Worm (Caenorhabditis elegans) whole organism, L4 larva: Measurements from ENCODE around the gene R10E11.9.

Experiments used
- F10B5.3 ChIP-seq: sonication (generic microtip); optimal IDR thresholded peaks from 2 replicates; lab custom pipeline; 2016; ENCODE audit warnings: mild to moderate bottlenecking, missing genetic modification characterization, missing compliant biosample characterization
- F49E8.2 ChIP-seq: sonication (generic microtip); optimal IDR thresholded peaks from 2 replicates; lab custom pipeline; 2016; ENCODE audit warnings: missing compliant biosample characterization, mild to moderate bottlenecking, missing genetic modification characterization, borderline replicate concordance
- T20F7.1 ChIP-seq: fragments of 200-800 bp; sonication (Bioruptor generic); optimal IDR thresholded peaks from 2 replicates; lab custom pipeline; 2018; ENCODE audit warnings: mild to moderate bottlenecking, missing genetic modification characterization, missing compliant biosample characterization
- Y48G9A.11 ChIP-seq: fragments of 200-800 bp; sonication (Bioruptor generic); IDR thresholded peaks from 2 replicates; pipeline ENCODE4 v1.3.6; 2022; ENCODE audit warnings: missing genetic modification reagents, missing genetic modification characterization, missing compliant biosample characterization
- Y75B8A.6 ChIP-seq: fragments of 200-800 bp; sonication (Bioruptor generic); IDR thresholded peaks from 2 replicates; pipeline ENCODE4 v1.3.6; 2022; ENCODE audit warnings: missing genetic modification reagents, missing genetic modification characterization, missing compliant biosample characterization
- aha-1 ChIP-seq: fragments of 150-350 bp; peaks from one replicate; lab custom pipeline; 2014; ENCODE audit warnings: missing biosample characterization, missing genetic modification characterization
- aly-2 ChIP-seq: sonication (generic microtip); optimal IDR thresholded peaks from 2 replicates; lab custom pipeline; 2018; ENCODE audit warnings: missing biosample characterization, missing genetic modification characterization
- attf-4 ChIP-seq: sonication (generic microtip); optimal IDR thresholded peaks from 3 replicates; lab custom pipeline; 2017; ENCODE audit warnings: missing biosample characterization, missing genetic modification characterization
- ceh-32 ChIP-seq: sonication (generic microtip); optimal IDR thresholded peaks from 2 replicates; lab custom pipeline; 2016; ENCODE audit warnings: mild to moderate bottlenecking, missing genetic modification characterization, missing compliant biosample characterization; ENCODE audit not compliant: poor library complexity
- ceh-44 ChIP-seq: fragments of 200-800 bp; sonication (Bioruptor generic); IDR thresholded peaks from 2 replicates; pipeline ENCODE4 v1.3.6; 2022; ENCODE audit warnings: missing genetic modification reagents, missing genetic modification characterization, missing compliant biosample characterization
- ceh-82 ChIP-seq: sonication (generic microtip); optimal IDR thresholded peaks from 2 replicates; lab custom pipeline; 2017; ENCODE audit warnings: missing biosample characterization, missing genetic modification characterization
- ces-1 ChIP-seq: fragments of 150-350 bp; sonication (generic microtip); optimal IDR thresholded peaks from 4 replicates; lab custom pipeline; 2014; ENCODE audit warnings: missing biosample characterization, missing genetic modification reagents, missing genetic modification characterization
- daf-12 ChIP-seq: fragments of 150-350 bp; optimal IDR thresholded peaks from 2 replicates; lab custom pipeline; 2014; ENCODE audit warnings: missing biosample characterization, missing genetic modification reagents, missing genetic modification characterization
- daf-16 ChIP-seq, 3 experiments: sonication (generic microtip); optimal IDR thresholded peaks; 2 replicates each; lab custom pipeline; 2016 to 2017; ENCODE audit warnings: missing genetic modification characterization in 3 of 3, missing genetic modification reagents in 3 of 3, mild to moderate bottlenecking in 2 of 3, missing compliant biosample characterization in 2 of 3, missing biosample characterization in 1 of 3, moderate library complexity in 1 of 3
- daf-19 ChIP-seq: fragments of 200-800 bp; sonication (Bioruptor generic); conservative IDR thresholded peaks from 2 replicates; pipeline ENCODE4 v1.3.6; 2022; ENCODE audit warnings: missing genetic modification characterization, missing compliant biosample characterization
- dmd-8 ChIP-seq: fragments of 200-800 bp; sonication (Bioruptor generic); IDR thresholded peaks from 2 replicates; pipeline ENCODE4 v1.3.6; 2022; ENCODE audit warnings: missing genetic modification characterization, missing compliant biosample characterization
- egl-27 ChIP-seq: sonication (generic microtip); optimal IDR thresholded peaks from 3 replicates; lab custom pipeline; 2017; ENCODE audit warnings: missing biosample characterization, missing genetic modification reagents, missing genetic modification characterization
- fkh-10 ChIP-seq: fragments of 150-350 bp; optimal IDR thresholded peaks from 2 replicates; lab custom pipeline; 2014; ENCODE audit warnings: missing biosample characterization, missing genetic modification reagents, missing genetic modification characterization
- fos-1 ChIP-seq: fragments of 150-350 bp; optimal IDR thresholded peaks from 2 replicates; lab custom pipeline; 2014; ENCODE audit warnings: missing biosample characterization, missing genetic modification characterization
- gei-8 ChIP-seq: fragments of 200-800 bp; sonication (Bioruptor generic); optimal IDR thresholded peaks from 2 replicates; lab custom pipeline; 2018; ENCODE audit warnings: mild to moderate bottlenecking, missing genetic modification characterization, missing compliant biosample characterization
- hif-1 ChIP-seq, 2 experiments: sonication (generic microtip); optimal IDR thresholded peaks; 2 replicates each; lab custom pipeline; 2016 to 2017; ENCODE audit warnings: missing compliant biosample characterization in 2 of 2, missing genetic modification characterization in 2 of 2, missing genetic modification reagents in 2 of 2, missing genotype in 2 of 2, mild to moderate bottlenecking in 1 of 2
- hlh-11 ChIP-seq: fragments of 200-800 bp; sonication (Bioruptor generic); optimal IDR thresholded peaks from 2 replicates; lab custom pipeline; 2018; ENCODE audit warnings: mild to moderate bottlenecking, missing genetic modification characterization, missing compliant biosample characterization
- hmg-1.1 ChIP-seq: fragments of 200-800 bp; sonication (Bioruptor generic); IDR thresholded peaks from 2 replicates; pipeline ENCODE4 v1.3.6; 2022; ENCODE audit warnings: missing genetic modification reagents, missing genetic modification characterization, missing compliant biosample characterization
- lin-38 ChIP-seq: fragments of 200-800 bp; sonication (Bioruptor generic); IDR thresholded peaks from 2 replicates; pipeline ENCODE4 v1.3.6; 2022; ENCODE audit warnings: missing genetic modification reagents, missing genetic modification characterization, missing compliant biosample characterization
- lin-39 ChIP-seq: fragments of 150-350 bp; optimal IDR thresholded peaks from 2 replicates; lab custom pipeline; 2014; ENCODE audit warnings: missing biosample characterization, missing genetic modification reagents, missing genetic modification characterization
- lsy-2 ChIP-seq, 2 experiments: fragments of 150-350 bp in 1 of 2; sonication (generic microtip) in 1 of 2; optimal IDR thresholded peaks; 2 replicates each; lab custom pipeline; 2014 to 2017; ENCODE audit warnings: missing biosample characterization in 2 of 2, missing genetic modification characterization in 2 of 2
- madf-5 ChIP-seq, 2 experiments: fragments of 200-800 bp; sonication (Bioruptor generic); IDR thresholded peaks; 2 replicates each; pipeline ENCODE4 v1.3.6; 2022; ENCODE audit warnings: missing compliant biosample characterization in 2 of 2, missing genetic modification characterization in 2 of 2
- mes-2 ChIP-seq: sonication (generic microtip); optimal IDR thresholded peaks from 2 replicates; lab custom pipeline; 2016; ENCODE audit warnings: missing genotype, mild to moderate bottlenecking, missing genetic modification characterization, missing compliant biosample characterization; ENCODE audit not compliant: poor library complexity, severe bottlenecking
- mxl-3 ChIP-seq: fragments of 200-800 bp; sonication (Bioruptor generic); optimal IDR thresholded peaks from 2 replicates; lab custom pipeline; 2018; ENCODE audit warnings: mild to moderate bottlenecking, missing genetic modification characterization, missing compliant biosample characterization
- nhr-76 ChIP-seq: fragments of 150-350 bp; optimal IDR thresholded peaks from 2 replicates; lab custom pipeline; 2014; ENCODE audit warnings: missing biosample characterization, missing genetic modification characterization
- nhr-77 ChIP-seq: fragments of 150-350 bp; optimal IDR thresholded peaks from 2 replicates; lab custom pipeline; 2014; ENCODE audit warnings: missing biosample characterization, missing genetic modification characterization
- php-3 ChIP-seq: fragments of 200-800 bp; sonication (Bioruptor generic); IDR thresholded peaks from 2 replicates; pipeline ENCODE4 v1.3.6; 2022; ENCODE audit warnings: missing genetic modification reagents, missing genetic modification characterization, missing compliant biosample characterization
- pqm-1 ChIP-seq: sonication (generic microtip); optimal IDR thresholded peaks from 2 replicates; lab custom pipeline; 2017; ENCODE audit warnings: missing biosample characterization, missing genetic modification characterization
- set-16 ChIP-seq: fragments of 200-800 bp; sonication (Bioruptor generic); IDR thresholded peaks from 2 replicates; pipeline ENCODE4 v1.3.6; 2022; ENCODE audit warnings: missing genetic modification reagents, missing genetic modification characterization, missing compliant biosample characterization
- spr-3 ChIP-seq: fragments of 200-800 bp; sonication (Bioruptor generic); optimal IDR thresholded peaks from 2 replicates; lab custom pipeline; 2018; ENCODE audit warnings: mild to moderate bottlenecking, missing genetic modification characterization, missing compliant biosample characterization
- tra-1 ChIP-seq: fragments of 200-800 bp; sonication (Bioruptor generic); IDR thresholded peaks from 2 replicates; pipeline ENCODE4 v1.3.6; 2022; ENCODE audit warnings: missing genetic modification reagents, missing genetic modification characterization, missing compliant biosample characterization
- unc-62 ChIP-seq, 3 experiments: fragments of 150-350 bp in 1 of 3; sonication (generic microtip); optimal IDR thresholded peaks in 2 of 3; peaks in 1 of 3; 1 replicate in 1 of 3; 2 replicates in 2 of 3; lab custom pipeline; 2014 to 2017; ENCODE audit warnings: missing biosample characterization in 3 of 3, missing genetic modification characterization in 3 of 3, missing genetic modification reagents in 3 of 3, missing genotype in 1 of 3
- zag-1 ChIP-seq: fragments of 150-350 bp; optimal IDR thresholded peaks from 2 replicates; lab custom pipeline; 2014; ENCODE audit warnings: missing biosample characterization, missing genetic modification characterization
- ztf-7 ChIP-seq: fragments of 150-350 bp; optimal IDR thresholded peaks from 2 replicates; lab custom pipeline; 2014; ENCODE audit warnings: missing biosample characterization, missing genetic modification characterization

Gene R10E11.9

ce11 chrIII:9804997-9805610 is 11.7 kb upstream of the R10E11.9 start, which contains the start of gene riok-3 (continued):
- TF ChIP-seq gei-8 (GFP tag; lab: Kevin White, UChicago), result peak; percentile 18
- TF ChIP-seq php-3, result peak; percentile 55; the same call in 1 of the 2 replicates
- TF ChIP-seq hlh-11, result peak; percentile 1
- TF ChIP-seq F10B5.3 (tag; lab: Kevin White, UChicago), result no peak
- TF ChIP-seq attf-4 (tag; lab: Kevin White, UChicago), result no peak
- TF ChIP-seq nhr-77 (tag; lab: Kevin White, UChicago), result peak; percentile 39
- no peak for TF ChIP-seq madf-5 (GFP tag; IDR thresholded peaks at IDR 0.05; lab: Robert Waterston, UW)
- TF ChIP-seq, all 104 proteins: peak for 16

- TF ChIP-seq daf-16 (GFP tag; optimal IDR thresholded peaks at IDR 0.05; lab: Kevin White, UChicago) (no peak), daf-16 (tag; optimal IDR thresholded peaks at IDR 0.05; lab: Kevin White, UChicago) (no peak), mxl-3 (GFP tag; lab: Kevin White, UChicago) (no peak), attf-4 (tag; lab: Kevin White, UChicago) (no peak), spr-3 (GFP tag; lab: Kevin White, UChicago) (no peak), nhr-76 (tag; lab: Kevin White, UChicago) (no peak), tra-1 (GFP tag; lab: Robert Waterston, UW) (no peak), ceh-32 (tag; lab: Kevin White, UChicago) (no peak), madf-5 (GFP tag; IDR thresholded peaks at IDR 0.05; lab: Robert Waterston, UW) (no peak), daf-19 (GFP tag; lab: Robert Waterston, UW) (no peak), dmd-8 (GFP tag; lab: Robert Waterston, UW) (no peak), hlh-11 (no peak), T20F7.1 (GFP tag; lab: Kevin White, UChicago) (no peak), set-16 (GFP tag; lab: Robert Waterston, UW) (no peak), zag-1 (tag; lab: Kevin White, UChicago) (no peak), unc-62 (GFP tag; optimal IDR thresholded peaks at IDR 0.05 in 1 of 2; lab: Kevin White, UChicago) (no peak), unc-62 (tag; optimal IDR thresholded peaks at IDR 0.05; lab: Kevin White, UChicago) (no peak)
These were observed 8.6 kb upstream of the R10E11.9 start for ce11 chrIII:9802045-9802444.

ce11 chrIII:9798478-9799157 is 5.2 kb upstream of the R10E11.9 start, which contains the start of gene ZK632.2:
Gene ZK632.2, plus strand, starts transcription at chrIII:9799107.
- no peak for TF ChIP-seq lin-39 (tag; lab: Kevin White, UChicago)
- no peak for TF ChIP-seq unc-62 (GFP tag; optimal IDR thresholded peaks at IDR 0.05 in 1 of 2; lab: Kevin White, UChicago)
- no peak for TF ChIP-seq unc-62 (tag; optimal IDR thresholded peaks at IDR 0.05; lab: Kevin White, UChicago)
- TF ChIP-seq fkh-10 (GFP tag; lab: Kevin White, UChicago), result no peak
- TF ChIP-seq Y48G9A.11, result no peak
- TF ChIP-seq dmd-8 (GFP tag; lab: Robert Waterston, UW), result no peak
- peak in 1 of 2 experiments; percentile 56 for TF ChIP-seq lsy-2 (tag; optimal IDR thresholded peaks at IDR 0.05; lab: Kevin White, UChicago)
- TF ChIP-seq egl-27, result no peak
- TF ChIP-seq aha-1, result peak; percentile 68
- TF ChIP-seq ztf-7 (tag; lab: Kevin White, UChicago), result no peak
- TF ChIP-seq ceh-44 (GFP tag; lab: Robert Waterston, UW), result no peak
- TF ChIP-seq ces-1, result no peak
- TF ChIP-seq fos-1 (tag; lab: Kevin White, UChicago), result no peak
- peak; percentile 26 for TF ChIP-seq lin-38 (GFP tag; lab: Robert Waterston, UW)
- TF ChIP-seq hmg-1.1 (GFP tag; lab: Robert Waterston, UW), result 0 out of 2 replicates have a peak, but pooled peaks have one; percentile 8
- no peak for TF ChIP-seq daf-16 (GFP tag; optimal IDR thresholded peaks at IDR 0.05; lab: Kevin White, UChicago)
- TF ChIP-seq daf-16 (tag; optimal IDR thresholded peaks at IDR 0.05; lab: Kevin White, UChicago), result peak; percentile 10
- no peak for TF ChIP-seq F49E8.2 (tag; lab: Kevin White, UChicago)
- TF ChIP-seq hif-1 (tag; optimal IDR thresholded peaks at IDR 0.05; lab: Kevin White, UChicago), result no peak
- no peak for TF ChIP-seq daf-12 (tag; lab: Kevin White, UChicago)
- no peak for TF ChIP-seq aly-2 (tag; lab: Kevin White, UChicago)
- no peak for TF ChIP-seq Y75B8A.6 (GFP tag; lab: Robert Waterston, UW)
- TF ChIP-seq mes-2 (tag; lab: Kevin White, UChicago), result peak; percentile 89
- no peak for TF ChIP-seq pqm-1 (tag; lab: Kevin White, UChicago)
- no peak for TF ChIP-seq zag-1 (tag; lab: Kevin White, UChicago)
- no peak for TF ChIP-seq ceh-82
